Fruit fly (Drosophila melanogaster) whole organism, embryonic: ENCODE results near the gene CG17593.
A peak's percentile ranks its signal among the peaks of the same experiment; 100 is the strongest.

Experiments
- Antp ChIP-seq: fragments of 200-800 bp; sonication (Bioruptor generic); optimal IDR thresholded peaks from 3 replicates; lab custom pipeline; 2016; ENCODE audit warnings: missing biosample characterization, missing genetic modification characterization
- Bdp1 ChIP-seq: fragments of 200-800 bp; sonication (Bioruptor generic); optimal IDR thresholded peaks from 3 replicates; lab custom pipeline; 2016; ENCODE audit warnings: missing biosample characterization, missing genetic modification characterization
- C15 ChIP-seq: fragments of 200-800 bp; sonication (Bioruptor generic); IDR thresholded peaks from 3 replicates; pipeline ENCODE4 v1.3.6; 2022; ENCODE audit warnings: missing biosample characterization, missing genetic modification characterization
- CG1024 ChIP-seq: fragments of 200-800 bp; sonication (Bioruptor generic); IDR thresholded peaks from 2 replicates; pipeline ENCODE4 v1.3.6; 2022; ENCODE audit warnings: missing biosample characterization, missing genetic modification characterization
- CG10979 ChIP-seq: fragments of 200-800 bp; sonication (Bioruptor generic); optimal IDR thresholded peaks from 2 replicates; lab custom pipeline; 2018; ENCODE audit warnings: missing biosample characterization, mild to moderate bottlenecking, missing genetic modification characterization, moderate library complexity
- CG12155 ChIP-seq: fragments of 200-800 bp; sonication (Bioruptor generic); optimal IDR thresholded peaks from 3 replicates; lab custom pipeline; 2016; ENCODE audit warnings: missing biosample characterization, missing genetic modification characterization
- CG13296 ChIP-seq: fragments of 200-800 bp; sonication (Bioruptor generic); optimal IDR thresholded peaks from 3 replicates; lab custom pipeline; 2018; ENCODE audit warnings: missing biosample characterization, mild to moderate bottlenecking, missing genetic modification characterization
- CG13624 ChIP-seq: fragments of 200-800 bp; sonication (Bioruptor generic); optimal IDR thresholded peaks from 2 replicates; lab custom pipeline; 2016; ENCODE audit warnings: missing biosample characterization, missing genetic modification characterization
- CG1529 ChIP-seq: fragments of 200-800 bp; sonication (Bioruptor generic); optimal IDR thresholded peaks from 3 replicates; lab custom pipeline; 2018; ENCODE audit warnings: missing biosample characterization, missing genetic modification characterization
- CG16813 ChIP-seq: fragments of 200-800 bp; sonication (Bioruptor generic); IDR thresholded peaks from 3 replicates; pipeline ENCODE4 v1.3.6; 2022; ENCODE audit warnings: missing biosample characterization, missing genetic modification characterization; ENCODE audit not compliant: partially characterized antibody
- CG17829 ChIP-seq: fragments of 200-800 bp; optimal IDR thresholded peaks from 2 replicates; lab custom pipeline; 2019; ENCODE audit warnings: missing biosample characterization, mild to moderate bottlenecking, missing genetic modification characterization, moderate library complexity
- CG2116 ChIP-seq: fragments of 200-800 bp; sonication (Bioruptor generic); optimal IDR thresholded peaks from 3 replicates; lab custom pipeline; 2018; ENCODE audit warnings: missing biosample characterization, mild to moderate bottlenecking, missing genetic modification characterization
- CG2875 ChIP-seq: fragments of 200-800 bp; sonication (Bioruptor generic); optimal IDR thresholded peaks from 2 replicates; lab custom pipeline; 2017; ENCODE audit warnings: missing biosample characterization, mild to moderate bottlenecking, missing genetic modification characterization, missing genetic modification reagents
- CG31365 ChIP-seq: fragments of 200-800 bp; sonication (Bioruptor generic); optimal IDR thresholded peaks from 2 replicates; lab custom pipeline; 2018; ENCODE audit warnings: missing biosample characterization, mild to moderate bottlenecking, missing genetic modification characterization
- CG33213 ChIP-seq: fragments of 200-800 bp; sonication (Bioruptor generic); optimal IDR thresholded peaks from 3 replicates; lab custom pipeline; 2016; ENCODE audit warnings: missing biosample characterization, missing genetic modification characterization
- CG3407 ChIP-seq: fragments of 200-800 bp; sonication (Bioruptor generic); optimal IDR thresholded peaks from 2 replicates; lab custom pipeline; 2018; ENCODE audit warnings: missing biosample characterization, mild to moderate bottlenecking, missing genetic modification characterization
- CG34224 ChIP-seq: fragments of 200-800 bp; sonication (Bioruptor generic); IDR thresholded peaks from 3 replicates; pipeline ENCODE4 v1.3.6; 2022; ENCODE audit warnings: missing biosample characterization, missing genetic modification characterization; ENCODE audit not compliant: partially characterized antibody
- CG3726 ChIP-seq: fragments of 200-800 bp; sonication (Bioruptor generic); IDR thresholded peaks from 3 replicates; pipeline ENCODE4, ENCODE4 v1.3.6; 2022; ENCODE audit warnings: missing biosample characterization, missing genetic modification characterization
- CG4617 ChIP-seq: fragments of 200-800 bp; sonication (Bioruptor generic); optimal IDR thresholded peaks from 3 replicates; lab custom pipeline; 2016; ENCODE audit warnings: missing biosample characterization, missing genetic modification characterization, borderline replicate concordance
- CG6765 ChIP-seq: fragments of 200-800 bp; sonication (Bioruptor generic); optimal IDR thresholded peaks from 3 replicates; lab custom pipeline; 2017; ENCODE audit warnings: missing biosample characterization, mild to moderate bottlenecking, missing genetic modification characterization
- CG6854 ChIP-seq: fragments of 200-800 bp; sonication (Bioruptor generic); optimal IDR thresholded peaks from 3 replicates; lab custom pipeline; 2017; ENCODE audit warnings: missing biosample characterization, mild to moderate bottlenecking, missing genetic modification characterization
- CG7928 ChIP-seq: fragments of 200-800 bp; sonication (Bioruptor generic); optimal IDR thresholded peaks from 2 replicates; lab custom pipeline; 2017; ENCODE audit warnings: missing biosample characterization, mild to moderate bottlenecking, missing genetic modification characterization
- CG9932 ChIP-seq: fragments of 200-800 bp; sonication (Bioruptor generic); IDR thresholded peaks from 2 replicates; pipeline ENCODE4 v1.3.6; 2022; ENCODE audit warnings: missing biosample characterization, missing genetic modification characterization
- CTCF ChIP-seq: fragments of 200-800 bp; sonication (Bioruptor generic); optimal IDR thresholded peaks from 2 replicates; lab custom pipeline; 2017; ENCODE audit warnings: missing biosample characterization, mild to moderate bottlenecking, missing genetic modification characterization, moderate library complexity
- Dll ChIP-seq: fragments of 200-800 bp; sonication (Bioruptor generic); IDR thresholded peaks from 4 replicates; pipeline ENCODE4 v1.3.6; 2022; ENCODE audit warnings: missing biosample characterization, missing genetic modification characterization; ENCODE audit not compliant: partially characterized antibody
- ERR ChIP-seq: fragments of 200-800 bp; sonication (Bioruptor generic); optimal IDR thresholded peaks from 2 replicates; lab custom pipeline; 2016; ENCODE audit warnings: missing biosample characterization, missing genetic modification characterization
- Gug ChIP-seq: fragments of 200-800 bp; sonication (Bioruptor generic); IDR thresholded peaks from 4 replicates; pipeline ENCODE4 v1.3.6; 2022; ENCODE audit warnings: missing biosample characterization, missing genetic modification characterization
- HLH4C ChIP-seq: fragments of 200-800 bp; sonication (Bioruptor generic); IDR thresholded peaks from 3 replicates; pipeline ENCODE4 v1.3.6; 2022; ENCODE audit warnings: missing biosample characterization, missing genetic modification characterization; ENCODE audit not compliant: partially characterized antibody
- HLH54F ChIP-seq: fragments of 200-800 bp; sonication (Bioruptor generic); optimal IDR thresholded peaks from 3 replicates; lab custom pipeline; 2016; ENCODE audit warnings: missing biosample characterization, missing genetic modification characterization
- Hr3 ChIP-seq: fragments of 200-800 bp; sonication (Bioruptor generic); optimal IDR thresholded peaks from 3 replicates; lab custom pipeline; 2016; ENCODE audit warnings: missing biosample characterization, missing genetic modification characterization
- Med ChIP-seq: fragments of 200-800 bp; sonication (Bioruptor generic); peaks from one replicate; lab custom pipeline; 2016; ENCODE audit warnings: missing biosample characterization, missing genetic modification characterization, mild to moderate bottlenecking, inconsistent platforms, moderate library complexity
- al ChIP-seq: fragments of 200-800 bp; sonication (Bioruptor generic); IDR thresholded peaks from 2 replicates; pipeline ENCODE4 v1.3.6; 2022; ENCODE audit warnings: missing biosample characterization, missing genetic modification characterization
- chinmo ChIP-seq: fragments of 200-800 bp; sonication (Bioruptor generic); IDR thresholded peaks from 4 replicates; pipeline ENCODE4 v1.3.6; 2022; ENCODE audit warnings: missing biosample characterization, missing genetic modification characterization; ENCODE audit not compliant: partially characterized antibody
- ci ChIP-seq: fragments of 200-800 bp; sonication (Bioruptor generic); IDR thresholded peaks from 3 replicates; pipeline ENCODE4 v1.3.6; 2022; ENCODE audit warnings: missing biosample characterization, missing genetic modification characterization
- crp ChIP-seq, 2 experiments: fragments of 200-800 bp; sonication (Bioruptor generic); optimal IDR thresholded peaks; 2 replicates in 1 of 2; 3 replicates in 1 of 2; lab custom pipeline; 2017; ENCODE audit warnings: missing biosample characterization in 2 of 2, missing genetic modification characterization in 2 of 2, mild to moderate bottlenecking in 1 of 2, moderate library complexity in 1 of 2
- dpn ChIP-seq, 2 experiments: fragments of 200-800 bp; sonication (Bioruptor generic); optimal IDR thresholded peaks; 3 replicates each; lab custom pipeline; 2016; ENCODE audit warnings: missing biosample characterization in 2 of 2, missing genetic modification characterization in 2 of 2
- gce ChIP-seq: fragments of 200-800 bp; sonication (Bioruptor generic); IDR thresholded peaks from 3 replicates; pipeline ENCODE4 v1.3.6; 2022; ENCODE audit warnings: missing biosample characterization, missing genetic modification characterization
- gro ChIP-seq: fragments of 200-800 bp; sonication (Bioruptor generic); optimal IDR thresholded peaks from 2 replicates; lab custom pipeline; 2016; ENCODE audit warnings: missing biosample characterization, missing genetic modification characterization
- hb ChIP-seq: fragments of 200-800 bp; sonication (Bioruptor generic); IDR thresholded peaks from 3 replicates; pipeline ENCODE4 v1.3.6; 2022; ENCODE audit warnings: missing biosample characterization, missing genetic modification characterization; ENCODE audit not compliant: partially characterized antibody
- hkb ChIP-seq, 2 experiments: fragments of 200-800 bp in 1 of 2; fragments of >200 bp in 1 of 2; sonication (Bioruptor generic) in 1 of 2; IDR thresholded peaks in 1 of 2; optimal IDR thresholded peaks in 1 of 2; 2 replicates each; pipeline versions ENCODE4 v1.3.6 to Lab custom; 2017 to 2022; ENCODE audit warnings: missing biosample characterization in 1 of 2, missing genetic modification characterization in 1 of 2
- inv ChIP-seq: fragments of 200-800 bp; sonication (Bioruptor generic); IDR thresholded peaks from 2 replicates; pipeline ENCODE4 v1.3.6; 2022; ENCODE audit warnings: missing biosample characterization, missing genetic modification characterization; ENCODE audit not compliant: partially characterized antibody
- repo ChIP-seq: fragments of 200-800 bp; sonication (Bioruptor generic); optimal IDR thresholded peaks from 2 replicates; lab custom pipeline; 2016; ENCODE audit warnings: missing biosample characterization, missing genetic modification characterization
- sc ChIP-seq, 3 experiments: fragments of >200 bp in 2 of 3; fragments of 200-800 bp in 1 of 3; sonication (Bioruptor generic) in 1 of 3; optimal IDR thresholded peaks; 2 replicates in 2 of 3; 3 replicates in 1 of 3; lab custom pipeline; 2017; ENCODE audit warnings: mild to moderate bottlenecking in 1 of 3, missing biosample characterization in 1 of 3, missing genetic modification characterization in 1 of 3, missing genetic modification reagents in 1 of 3
- sens ChIP-seq: fragments of 200-800 bp; sonication (Bioruptor generic); peaks from one replicate; lab custom pipeline; 2016; ENCODE audit warnings: missing biosample characterization, missing genetic modification characterization
- sens-2 ChIP-seq: fragments of 200-800 bp; sonication (Bioruptor generic); IDR thresholded peaks from 2 replicates; pipeline ENCODE4 v1.3.6; 2022; ENCODE audit warnings: missing biosample characterization, missing genetic modification characterization
- sna ChIP-seq: fragments of 200-800 bp; sonication (Bioruptor generic); IDR thresholded peaks from 2 replicates; pipeline ENCODE4 v1.3.6; 2022; ENCODE audit warnings: missing biosample characterization, missing genetic modification characterization; ENCODE audit not compliant: partially characterized antibody
- sug ChIP-seq: fragments of 200-800 bp; optimal IDR thresholded peaks from 2 replicates; lab custom pipeline; 2019; ENCODE audit warnings: missing biosample characterization, mild to moderate bottlenecking, missing genetic modification characterization, moderate library complexity
- toy ChIP-seq: fragments of 200-800 bp; sonication (Bioruptor generic); IDR thresholded peaks from 2 replicates; pipeline ENCODE4 v1.3.6; 2022; ENCODE audit warnings: missing biosample characterization, missing genetic modification characterization
- wek ChIP-seq: fragments of 200-800 bp; sonication (Bioruptor generic); optimal IDR thresholded peaks from 3 replicates; lab custom pipeline; 2018; ENCODE audit warnings: missing biosample characterization, mild to moderate bottlenecking, missing genetic modification characterization, moderate library complexity

Gene CG17593

DNA sequence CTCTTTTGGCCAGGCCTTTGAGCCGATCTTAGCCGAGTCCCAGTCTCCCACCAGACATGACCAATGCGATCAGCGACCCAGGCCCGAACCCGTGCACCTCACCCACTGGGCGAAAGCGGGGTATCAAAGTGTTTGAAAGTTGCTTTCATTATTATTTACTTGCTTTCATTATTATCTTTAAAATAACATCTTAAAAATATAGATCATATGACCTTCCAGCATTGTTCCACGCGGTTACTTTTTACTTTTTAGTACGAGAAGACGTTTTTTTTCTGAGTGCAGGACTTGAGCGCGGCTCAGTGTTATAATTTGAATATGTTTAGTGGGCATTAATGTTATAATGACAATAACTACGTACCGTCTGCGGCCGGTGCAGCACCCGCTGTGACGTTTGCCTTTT, 28.4 kb downstream of the CG17593 start (continued):
- TF ChIP-seq CG31365 (tag; lab: Kevin White, UChicago) (no peak), sens-2 (GFP tag; lab: Robert Waterston, UW) (no peak), Hr3 (no peak), gce (GFP tag; lab: Robert Waterston, UW) (no peak), gro (GFP tag; lab: Kevin White, UChicago) (no peak), ERR (GFP tag; lab: Kevin White, UChicago) (no peak), sens (GFP tag; lab: Kevin White, UChicago) (peak; percentile 48), hb (GFP tag; lab: Robert Waterston, UW) (no peak), Bdp1 (no peak), CG1529 (GFP tag; lab: Kevin White, UChicago) (no peak), CG13624 (GFP tag; lab: Kevin White, UChicago) (no peak), CG16813 (GFP tag; lab: Robert Waterston, UW) (no peak), CG3726 (GFP tag; lab: Robert Waterston, UW) (no peak), CG10979 (tag; lab: Kevin White, UChicago) (peak; percentile 41), CG13296 (GFP tag; lab: Kevin White, UChicago) (no peak), Gug (GFP tag; lab: Robert Waterston, UW) (no peak), Dll (GFP tag; lab: Robert Waterston, UW) (no peak), Med (peak; percentile 28), ci (GFP tag; lab: Robert Waterston, UW) (no peak), CG6854 (GFP tag; lab: Kevin White, UChicago) (no peak), CG2116 (GFP tag; lab: Kevin White, UChicago) (no peak), toy (GFP tag; lab: Robert Waterston, UW) (no peak), crp (GFP tag; optimal IDR thresholded peaks at IDR 0.05; lab: Kevin White, UChicago) (no peak), repo (no peak), CG17829 (peak; percentile 18), al (GFP tag; lab: Robert Waterston, UW) (no peak), inv (no peak)
- TF ChIP-seq, all 482 proteins: peak for 25

- TF ChIP-seq dpn (GFP tag; optimal IDR thresholded peaks at IDR 0.05; lab: Kevin White, UChicago): no peak
- TF ChIP-seq CG3407: peak; percentile 100
- peak; percentile 22; the same call in 1 of the 2 replicates for TF ChIP-seq CG9932
- no peak for TF ChIP-seq HLH54F (GFP tag; lab: Kevin White, UChicago)
- no peak for TF ChIP-seq CG12155
- TF ChIP-seq Antp (GFP tag; lab: Kevin White, UChicago): no peak
- TF ChIP-seq CTCF (GFP tag; lab: Kevin White, UChicago): peak; percentile 65
- TF ChIP-seq sc (optimal IDR thresholded peaks at IDR 0.05; lab: Kevin White, UChicago): no peak
- TF ChIP-seq sc (GFP tag; optimal IDR thresholded peaks at IDR 0.05; lab: Kevin White, UChicago): no peak
- TF ChIP-seq CG1024 (GFP tag; lab: Robert Waterston, UW): no peak
- TF ChIP-seq wek (GFP tag; lab: Kevin White, UChicago): no peak
- TF ChIP-seq CG4617 (GFP tag; lab: Kevin White, UChicago): no peak
- TF ChIP-seq CG6765 (GFP tag; lab: Kevin White, UChicago): no peak
- peak; percentile 49; the same call in 1 of the 3 replicates for TF ChIP-seq HLH4C
- TF ChIP-seq CG33213 (GFP tag; lab: Kevin White, UChicago): no peak
- TF ChIP-seq C15 (GFP tag; lab: Robert Waterston, UW): no peak
- TF ChIP-seq chinmo (GFP tag; lab: Robert Waterston, UW): 0 out of 4 replicates have a peak, but pooled peaks have one; percentile 53
- TF ChIP-seq CG2875 (GFP tag; lab: Kevin White, UChicago): no peak
- peak; percentile 35 for TF ChIP-seq sug
- TF ChIP-seq sna (GFP tag; lab: Robert Waterston, UW): peak; percentile 58
- TF ChIP-seq CG34224 (GFP tag; lab: Robert Waterston, UW): peak; percentile 80
- peak; percentile 79 for TF ChIP-seq Med
- TF ChIP-seq CG13624 (GFP tag; lab: Kevin White, UChicago): no peak
- TF ChIP-seq hkb (optimal IDR thresholded peaks at IDR 0.05; lab: Kevin White, UChicago): no peak
- TF ChIP-seq hkb (GFP tag; IDR thresholded peaks at IDR 0.05; lab: Robert Waterston, UW): no peak
- no peak for TF ChIP-seq CG7928 (GFP tag; lab: Kevin White, UChicago)
Observed at dm6 chr2L:3545033-3545666, 30.5 kb downstream of the CG17593 start.
